Worm (Caenorhabditis elegans) whole organism, L3 larva: Measurements from ENCODE around the gene mam-7.

Source experiments
- aly-2 ChIP-seq: fragments of 150-350 bp; optimal IDR thresholded peaks from 2 replicates; lab custom pipeline; 2014; ENCODE audit warnings: missing biosample characterization, missing genetic modification characterization
- ceh-9 ChIP-seq: sonication (generic microtip); optimal IDR thresholded peaks from 2 replicates; lab custom pipeline; 2018; ENCODE audit warnings: missing biosample characterization, missing genetic modification characterization
- egl-5 ChIP-seq: fragments of 150-350 bp; optimal IDR thresholded peaks from 2 replicates; lab custom pipeline; 2017; ENCODE audit warnings: missing biosample characterization, missing genetic modification reagents, missing genetic modification characterization, inconsistent platforms
- elt-3 ChIP-seq, 3 experiments: fragments of 150-350 bp in 1 of 3; sonication (generic microtip) in 2 of 3; optimal IDR thresholded peaks; 2 replicates in 2 of 3; 4 replicates in 1 of 3; lab custom pipeline; 2014 to 2017; ENCODE audit warnings: missing biosample characterization in 3 of 3, missing genetic modification characterization in 3 of 3
- eor-1 ChIP-seq, 2 experiments: fragments of 150-350 bp; optimal IDR thresholded peaks; 2 replicates each; lab custom pipeline; 2014 to 2018; ENCODE audit warnings: missing biosample characterization in 2 of 2, missing genetic modification characterization in 2 of 2
- mdl-1 ChIP-seq: fragments of 150-350 bp; optimal IDR thresholded peaks from 2 replicates; lab custom pipeline; 2014; ENCODE audit warnings: missing biosample characterization, missing genetic modification characterization
- nhr-25 ChIP-seq: sonication (generic microtip); optimal IDR thresholded peaks from 2 replicates; lab custom pipeline; 2017; ENCODE audit warnings: missing biosample characterization, missing genetic modification characterization
- snpc-4 ChIP-seq: fragments of 150-350 bp; optimal IDR thresholded peaks from 2 replicates; lab custom pipeline; 2014; ENCODE audit warnings: missing biosample characterization, missing genetic modification characterization
- zag-1 ChIP-seq: fragments of 150-350 bp; optimal IDR thresholded peaks from 2 replicates; lab custom pipeline; 2014; ENCODE audit warnings: missing biosample characterization, missing genetic modification characterization

DNA sequence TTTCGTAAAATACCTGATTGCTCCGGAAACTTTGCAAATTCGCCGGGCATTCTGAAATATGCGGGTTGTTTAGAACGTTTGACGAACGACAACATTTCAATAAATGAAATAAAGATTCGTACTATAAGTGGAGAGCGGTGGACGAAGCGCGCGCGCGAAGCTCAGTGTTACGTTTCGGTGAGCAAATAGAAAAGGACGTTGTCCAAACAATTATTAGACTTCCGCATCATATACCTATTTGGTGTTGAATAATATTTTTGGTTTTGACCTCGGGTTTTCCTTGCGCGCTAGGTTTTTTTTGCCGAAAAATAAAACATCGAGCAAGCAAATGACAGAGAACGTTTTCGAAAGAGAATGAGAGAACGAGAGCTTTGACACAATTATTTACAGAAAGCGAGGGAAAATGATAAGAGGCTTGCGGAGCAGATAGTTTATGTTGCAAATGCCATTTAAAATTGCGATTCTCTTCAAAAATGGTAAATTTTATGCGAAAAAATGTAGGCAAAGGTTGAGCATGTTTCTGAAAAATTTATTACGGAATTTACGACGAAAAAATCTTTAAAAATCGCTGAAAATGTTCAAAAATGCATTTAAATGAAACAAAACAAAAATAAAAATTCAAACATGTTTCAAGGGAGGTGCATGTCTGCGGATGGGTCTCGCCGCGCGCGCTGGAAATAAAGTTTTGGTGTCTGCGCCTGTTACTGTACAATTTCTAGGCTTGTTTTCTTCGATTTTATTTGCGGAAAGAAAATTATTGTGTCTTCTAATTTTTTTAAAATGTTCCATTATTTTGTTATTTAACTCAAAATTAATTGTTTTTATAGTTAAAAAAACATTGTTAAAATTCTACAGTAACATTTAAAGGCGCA is 17.9 kb downstream of the mam-7 start, which contains the start of the genes cyld-1 and F40F12.9:
- TF ChIP-seq eor-1 (tag; optimal IDR thresholded peaks at IDR 0.05; lab: Kevin White, UChicago): no peak
- no peak for TF ChIP-seq nhr-25 (tag; lab: Kevin White, UChicago)
- no peak for TF ChIP-seq elt-3 (tag; optimal IDR thresholded peaks at IDR 0.05; lab: Kevin White, UChicago)
- TF ChIP-seq mdl-1 (tag; lab: Kevin White, UChicago): no peak
- TF ChIP-seq egl-5: no peak
- no peak for TF ChIP-seq snpc-4 (tag; lab: Kevin White, UChicago)
- no peak for TF ChIP-seq aly-2
- TF ChIP-seq zag-1 (tag; lab: Kevin White, UChicago): no peak
- TF ChIP-seq ceh-9 (tag; lab: Kevin White, UChicago): no peak
